Worm (Caenorhabditis elegans) whole organism, mixed stage, embryonic: Measurements from ENCODE around the gene Y102A5C.40.

ENCODE experiments used
- bed-3 ChIP-seq: fragments of 200-800 bp; sonication (Bioruptor generic); optimal IDR thresholded peaks from 3 replicates; lab custom pipeline; 2018; ENCODE audit warnings: mild to moderate bottlenecking, missing genetic modification characterization, moderate library complexity, missing compliant biosample characterization
- blmp-1 ChIP-seq: fragments of 150-350 bp; optimal IDR thresholded peaks from 2 replicates; lab custom pipeline; 2014; ENCODE audit warnings: missing biosample characterization, missing genetic modification characterization
- ceh-39 ChIP-seq: fragments of 150-350 bp; optimal IDR thresholded peaks from 2 replicates; lab custom pipeline; 2014; ENCODE audit warnings: missing biosample characterization, missing genetic modification characterization
- ceh-43 ChIP-seq: fragments of 200-800 bp; sonication (Bioruptor generic); optimal IDR thresholded peaks from 2 replicates; lab custom pipeline; 2018; ENCODE audit warnings: mild to moderate bottlenecking, missing genetic modification characterization, moderate library complexity, missing compliant biosample characterization
- ces-1 ChIP-seq: fragments of 150-350 bp; optimal IDR thresholded peaks from 2 replicates; lab custom pipeline; 2014; ENCODE audit warnings: missing biosample characterization, missing genetic modification reagents, missing genetic modification characterization
- cnd-1 ChIP-seq: fragments of 200-800 bp; sonication (Bioruptor generic); optimal IDR thresholded peaks from 2 replicates; lab custom pipeline; 2018; ENCODE audit warnings: mild to moderate bottlenecking, missing genetic modification characterization, missing compliant biosample characterization
- drap-1 ChIP-seq: fragments of 200-800 bp; sonication (Bioruptor generic); optimal IDR thresholded peaks from 3 replicates; lab custom pipeline; 2018; ENCODE audit warnings: mild to moderate bottlenecking, missing genetic modification characterization, missing compliant biosample characterization
- elt-1 ChIP-seq: sonication (generic microtip); optimal IDR thresholded peaks from 2 replicates; lab custom pipeline; 2017; ENCODE audit warnings: missing genetic modification characterization, mild to moderate bottlenecking, missing compliant biosample characterization, antibody characterized with exemption, moderate library complexity, borderline replicate concordance; ENCODE audit not compliant: insufficient read depth
- elt-3 ChIP-seq: fragments of 150-350 bp; optimal IDR thresholded peaks from 2 replicates; lab custom pipeline; 2014; ENCODE audit warnings: missing biosample characterization, missing genetic modification characterization
- flh-1 ChIP-seq: fragments of 200-800 bp; sonication (Bioruptor generic); optimal IDR thresholded peaks from 2 replicates; lab custom pipeline; 2018; ENCODE audit warnings: mild to moderate bottlenecking, missing genetic modification characterization, moderate library complexity, missing compliant biosample characterization
- ham-2 ChIP-seq: fragments of 200-800 bp; sonication (Bioruptor generic); optimal IDR thresholded peaks from 2 replicates; lab custom pipeline; 2018; ENCODE audit warnings: mild to moderate bottlenecking, missing genetic modification characterization, missing compliant biosample characterization
- hlh-1 ChIP-seq: fragments of 150-350 bp; optimal IDR thresholded peaks from 2 replicates; lab custom pipeline; 2014; ENCODE audit warnings: missing biosample characterization, missing genetic modification reagents, missing genetic modification characterization
- lin-13 ChIP-seq: fragments of 150-350 bp; optimal IDR thresholded peaks from 2 replicates; lab custom pipeline; 2014; ENCODE audit warnings: missing biosample characterization, missing genetic modification characterization
- lin-32 ChIP-seq: fragments of 200-800 bp; sonication (Bioruptor generic); optimal IDR thresholded peaks from 2 replicates; lab custom pipeline; 2018; ENCODE audit warnings: mild to moderate bottlenecking, missing genetic modification characterization, missing compliant biosample characterization
- lsy-2 ChIP-seq: fragments of 150-350 bp; optimal IDR thresholded peaks from 2 replicates; lab custom pipeline; 2014; ENCODE audit warnings: missing biosample characterization, missing genetic modification characterization
- mab-5 ChIP-seq: fragments of 150-350 bp; optimal IDR thresholded peaks from 2 replicates; lab custom pipeline; 2014; ENCODE audit warnings: missing biosample characterization, missing genetic modification characterization
- mep-1 ChIP-seq: fragments of 150-350 bp; optimal IDR thresholded peaks from 2 replicates; lab custom pipeline; 2017; ENCODE audit warnings: missing biosample characterization, missing genetic modification reagents, missing genetic modification characterization, inconsistent platforms
- mls-2 ChIP-seq: sonication (generic microtip); optimal IDR thresholded peaks from 2 replicates; lab custom pipeline; 2016; ENCODE audit warnings: mild to moderate bottlenecking, missing genetic modification characterization, moderate library complexity, missing compliant biosample characterization
- nhr-12 ChIP-seq: fragments of 150-350 bp; optimal IDR thresholded peaks from 2 replicates; lab custom pipeline; 2014; ENCODE audit warnings: missing biosample characterization, missing genetic modification characterization
- nhr-237 ChIP-seq: fragments of 150-350 bp; optimal IDR thresholded peaks from 2 replicates; lab custom pipeline; 2014; ENCODE audit warnings: missing biosample characterization, missing genetic modification characterization
- nhr-28 ChIP-seq: fragments of 150-350 bp; optimal IDR thresholded peaks from 2 replicates; lab custom pipeline; 2014; ENCODE audit warnings: missing biosample characterization, missing genetic modification characterization
- nhr-76 ChIP-seq: sonication (generic microtip); optimal IDR thresholded peaks from 2 replicates; lab custom pipeline; 2017; ENCODE audit warnings: missing biosample characterization, missing genetic modification characterization
- pha-4 ChIP-seq: fragments of 150-350 bp; optimal IDR thresholded peaks from 2 replicates; lab custom pipeline; 2018; ENCODE audit warnings: missing biosample characterization, missing genetic modification reagents, missing genetic modification characterization
- tbx-8 ChIP-seq: fragments of 200-800 bp; sonication (Bioruptor generic); optimal IDR thresholded peaks from 2 replicates; lab custom pipeline; 2018; ENCODE audit warnings: mild to moderate bottlenecking, missing genetic modification characterization, moderate library complexity, missing compliant biosample characterization
- unc-120 ChIP-seq: sonication (generic microtip); optimal IDR thresholded peaks from 2 replicates; lab custom pipeline; 2017; ENCODE audit warnings: missing genetic modification characterization, missing compliant biosample characterization; ENCODE audit not compliant: poor library complexity, severe bottlenecking
- unc-39 ChIP-seq: fragments of 150-350 bp; optimal IDR thresholded peaks from 2 replicates; lab custom pipeline; 2014; ENCODE audit warnings: missing biosample characterization, missing genetic modification characterization
- unc-62 ChIP-seq: fragments of 150-350 bp; optimal IDR thresholded peaks from 2 replicates; lab custom pipeline; 2014; ENCODE audit warnings: missing biosample characterization, missing genetic modification reagents, missing genetic modification characterization
- zip-8 ChIP-seq: fragments of 150-350 bp; optimal IDR thresholded peaks from 2 replicates; lab custom pipeline; 2014; ENCODE audit warnings: missing biosample characterization, missing genetic modification characterization
- ztf-11 ChIP-seq: fragments of 150-350 bp; optimal IDR thresholded peaks from 2 replicates; lab custom pipeline; 2014; ENCODE audit warnings: missing biosample characterization, missing genetic modification characterization

Y102A5C.40 gene

ce11 chrV:17022613-17023322 lies 35.8 kb upstream of the Y102A5C.40 start, which contains the start of the genes F49H6.8 and F49H6.5:
Gene F49H6.8, minus strand, starts transcription at chrV:17022663.
Gene F49H6.5, plus strand, starts transcription at chrV:17023241.
- TF ChIP-seq ztf-11, result no peak
- no peak for TF ChIP-seq ceh-39 (tag; lab: Kevin White, UChicago)
- no peak for TF ChIP-seq flh-1 (GFP tag; lab: Kevin White, UChicago)
- no peak for TF ChIP-seq lin-13 (tag; lab: Kevin White, UChicago)
- TF ChIP-seq zip-8 (tag; lab: Kevin White, UChicago), result no peak
- no peak for TF ChIP-seq unc-62 (GFP tag; lab: Kevin White, UChicago)
- no peak for TF ChIP-seq nhr-12
- TF ChIP-seq cnd-1, result no peak
- no peak for TF ChIP-seq mab-5 (tag; lab: Kevin White, UChicago)
- no peak for TF ChIP-seq lin-32 (GFP tag; lab: Kevin White, UChicago)
- TF ChIP-seq elt-3 (tag; lab: Kevin White, UChicago), result no peak
- no peak for TF ChIP-seq ham-2 (GFP tag; lab: Kevin White, UChicago)
- no peak for TF ChIP-seq nhr-28
- TF ChIP-seq mls-2 (tag; lab: Kevin White, UChicago), result no peak

ce11 chrV:17021361-17021760 lies 34.4 kb upstream of the Y102A5C.40 start, which contains the start of gene F49H6.12:
Gene F49H6.12, minus strand, starts transcription at chrV:17021461.
- TF ChIP-seq elt-1 (tag; lab: Kevin White, UChicago) (no peak), drap-1 (GFP tag; lab: Kevin White, UChicago) (no peak), unc-39 (tag; lab: Kevin White, UChicago) (no peak), ces-1 (GFP tag; lab: Kevin White, UChicago) (no peak), unc-120 (tag; lab: Kevin White, UChicago) (no peak), bed-3 (GFP tag; lab: Kevin White, UChicago) (no peak), ham-2 (GFP tag; lab: Kevin White, UChicago) (no peak), elt-3 (tag; lab: Kevin White, UChicago) (no peak), mep-1 (tag; lab: Kevin White, UChicago) (no peak), ceh-39 (tag; lab: Kevin White, UChicago) (no peak)

ce11 chrV:17019690-17020089 lies 32.8 kb upstream of the Y102A5C.40 start, which contains the start of gene F49H6.17:
Gene F49H6.17, plus strand, starts transcription at chrV:17019990.
- TF ChIP-seq nhr-12, result no peak
- no peak for TF ChIP-seq drap-1 (GFP tag; lab: Kevin White, UChicago)
- no peak for TF ChIP-seq cnd-1
- TF ChIP-seq unc-120 (tag; lab: Kevin White, UChicago), result no peak
- no peak for TF ChIP-seq nhr-76 (tag; lab: Kevin White, UChicago)
- no peak for TF ChIP-seq lin-13 (tag; lab: Kevin White, UChicago)
- no peak for TF ChIP-seq blmp-1
- no peak for TF ChIP-seq lsy-2 (tag; lab: Kevin White, UChicago)
- TF ChIP-seq unc-62 (GFP tag; lab: Kevin White, UChicago), result no peak
- TF ChIP-seq nhr-237, result no peak
- TF ChIP-seq ceh-43 (GFP tag; lab: Kevin White, UChicago), result no peak

ce11 chrV:17016787-17017186 lies 29.9 kb upstream of the Y102A5C.40 start, which contains the start of gene srh-97:
Gene srh-97, plus strand, starts transcription at chrV:17017087.
- TF ChIP-seq bed-3 (GFP tag; lab: Kevin White, UChicago), result no peak
- no peak for TF ChIP-seq hlh-1 (tag; lab: Kevin White, UChicago)
- TF ChIP-seq zip-8 (tag; lab: Kevin White, UChicago), result no peak
- no peak for TF ChIP-seq mep-1 (tag; lab: Kevin White, UChicago)
- TF ChIP-seq ceh-39 (tag; lab: Kevin White, UChicago), result no peak
- no peak for TF ChIP-seq ces-1 (GFP tag; lab: Kevin White, UChicago)
- TF ChIP-seq unc-120 (tag; lab: Kevin White, UChicago), result no peak
- no peak for TF ChIP-seq tbx-8 (GFP tag; lab: Kevin White, UChicago)
- TF ChIP-seq unc-39 (tag; lab: Kevin White, UChicago), result no peak
- TF ChIP-seq lin-13 (tag; lab: Kevin White, UChicago), result no peak
- TF ChIP-seq flh-1 (GFP tag; lab: Kevin White, UChicago), result no peak
- TF ChIP-seq unc-62 (GFP tag; lab: Kevin White, UChicago), result no peak
- no peak for TF ChIP-seq pha-4 (tag; lab: Kevin White, UChicago)
- TF ChIP-seq nhr-237, result no peak
- no peak for TF ChIP-seq ceh-43 (GFP tag; lab: Kevin White, UChicago)
- TF ChIP-seq lin-32 (GFP tag; lab: Kevin White, UChicago), result no peak
- TF ChIP-seq elt-1 (tag; lab: Kevin White, UChicago), result no peak
